Worm (Caenorhabditis elegans) whole organism, L4 larva: ENCODE measurements around the gene nlp-28.

Source experiments
- Y48G9A.11 ChIP-seq: fragments of 200-800 bp; sonication (Bioruptor generic); IDR thresholded peaks from 2 replicates; pipeline ENCODE4 v1.3.6; 2022; ENCODE audit warnings: missing genetic modification reagents, missing genetic modification characterization, missing compliant biosample characterization
- aly-2 ChIP-seq: sonication (generic microtip); optimal IDR thresholded peaks from 2 replicates; lab custom pipeline; 2018; ENCODE audit warnings: missing biosample characterization, missing genetic modification characterization
- ces-1 ChIP-seq: fragments of 150-350 bp; sonication (generic microtip); optimal IDR thresholded peaks from 4 replicates; lab custom pipeline; 2014; ENCODE audit warnings: missing biosample characterization, missing genetic modification reagents, missing genetic modification characterization
- hlh-30 ChIP-seq: sonication (generic microtip); optimal IDR thresholded peaks from 2 replicates; lab custom pipeline; 2017; ENCODE audit warnings: antibody characterized with exemption, mild to moderate bottlenecking, missing genetic modification characterization, missing compliant biosample characterization; ENCODE audit not compliant: insufficient read depth
- mep-1 ChIP-seq: fragments of 150-350 bp; sonication (generic microtip); optimal IDR thresholded peaks from 3 replicates; lab custom pipeline; 2014; ENCODE audit warnings: missing biosample characterization, missing genetic modification characterization
- nhr-237 ChIP-seq: sonication (generic microtip); optimal IDR thresholded peaks from 2 replicates; lab custom pipeline; 2017; ENCODE audit warnings: missing biosample characterization, missing genetic modification characterization
- nhr-76 ChIP-seq: fragments of 150-350 bp; optimal IDR thresholded peaks from 2 replicates; lab custom pipeline; 2014; ENCODE audit warnings: missing biosample characterization, missing genetic modification characterization
- set-16 ChIP-seq: fragments of 200-800 bp; sonication (Bioruptor generic); IDR thresholded peaks from 2 replicates; pipeline ENCODE4 v1.3.6; 2022; ENCODE audit warnings: missing genetic modification reagents, missing genetic modification characterization, missing compliant biosample characterization
- zip-11 ChIP-seq: fragments of 200-800 bp; sonication (Bioruptor generic); IDR thresholded peaks from 2 replicates; pipeline ENCODE4 v1.3.6; 2022; ENCODE audit warnings: missing genetic modification characterization, missing compliant biosample characterization

DNA sequence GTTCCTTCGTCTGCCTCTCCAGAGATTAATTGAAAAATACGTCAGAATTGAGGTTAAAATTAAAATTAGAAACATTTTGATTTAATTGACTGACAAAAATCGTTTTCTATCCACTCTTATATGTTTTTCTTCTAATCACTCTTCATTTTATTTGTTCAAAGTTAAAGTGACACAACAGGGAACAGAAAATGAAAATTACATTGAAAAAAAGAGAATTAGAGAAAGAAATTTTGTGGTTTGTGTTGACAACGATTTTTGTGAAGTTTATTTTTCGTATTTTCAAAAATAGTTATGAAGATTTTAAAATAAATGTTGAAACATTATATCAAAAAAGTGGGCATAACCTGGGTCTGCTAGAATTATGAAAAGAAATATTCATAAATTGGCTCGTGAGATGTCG lies 30.1 kb upstream of the nlp-28 start, which contains the start of gene cyp-34A5:
- TF ChIP-seq mep-1 (tag; lab: Kevin White, UChicago) = no peak
- TF ChIP-seq hlh-30 (tag; lab: Kevin White, UChicago) = no peak
- no peak for TF ChIP-seq Y48G9A.11
- no peak for TF ChIP-seq aly-2
- no peak for TF ChIP-seq set-16 (GFP tag; lab: Robert Waterston, UW)
- TF ChIP-seq ces-1 = no peak
- TF ChIP-seq zip-11 (GFP tag; lab: Robert Waterston, UW) = no peak
- no peak for TF ChIP-seq nhr-237 (tag; lab: Kevin White, UChicago)
- TF ChIP-seq nhr-76 (tag; lab: Kevin White, UChicago) = no peak
